Worm (Caenorhabditis elegans) whole organism, L1 larva: ENCODE measurements around the gene irld-44.

Experiments used
- C34B4.2 ChIP-seq: sonication (generic microtip); optimal IDR thresholded peaks from 2 replicates; lab custom pipeline; 2017; ENCODE audit warnings: mild to moderate bottlenecking, missing genetic modification characterization, missing compliant biosample characterization
- F16B12.6 ChIP-seq: fragments of 150-350 bp; optimal IDR thresholded peaks from 2 replicates; lab custom pipeline; 2014; ENCODE audit warnings: missing biosample characterization, missing genetic modification characterization
- Y116A8C.19 ChIP-seq: sonication (generic microtip); optimal IDR thresholded peaks from 2 replicates; lab custom pipeline; 2016; ENCODE audit warnings: missing compliant biosample characterization, missing genetic modification characterization, borderline replicate concordance
- alr-1 ChIP-seq: fragments of 200-800 bp; sonication (Bioruptor generic); optimal IDR thresholded peaks from 2 replicates; lab custom pipeline; 2018; ENCODE audit warnings: borderline replicate concordance, mild to moderate bottlenecking, missing genetic modification characterization, missing compliant biosample characterization
- ama-1 ChIP-seq: fragments of 150-350 bp; optimal IDR thresholded peaks from 2 replicates; lab custom pipeline; 2014
- ceh-63 ChIP-seq: fragments of 200-800 bp; sonication (Bioruptor generic); optimal IDR thresholded peaks from 2 replicates; lab custom pipeline; 2018; ENCODE audit warnings: mild to moderate bottlenecking, missing genetic modification characterization, missing compliant biosample characterization
- ceh-8 ChIP-seq: fragments of 200-800 bp; sonication (Bioruptor generic); optimal IDR thresholded peaks from 2 replicates; lab custom pipeline; 2018; ENCODE audit warnings: mild to moderate bottlenecking, missing genetic modification characterization, moderate library complexity, missing compliant biosample characterization
- ceh-88 ChIP-seq: fragments of 200-800 bp; sonication (Bioruptor generic); IDR thresholded peaks from 2 replicates; pipeline ENCODE4 v1.3.6; 2022; ENCODE audit warnings: missing genetic modification characterization, missing compliant biosample characterization
- dpl-1 ChIP-seq, 3 experiments: fragments of 150-350 bp in 2 of 3; sonication (generic microtip) in 1 of 3; optimal IDR thresholded peaks; 2 replicates each; lab custom pipeline; 2014 to 2017; ENCODE audit warnings: missing biosample characterization in 3 of 3, missing genetic modification characterization in 3 of 3, missing genetic modification reagents in 3 of 3
- efl-1 ChIP-seq, 4 experiments: fragments of 150-350 bp; optimal IDR thresholded peaks in 3 of 4; peaks in 1 of 4; 1 replicate in 1 of 4; 2 replicates in 3 of 4; lab custom pipeline; 2014; ENCODE audit warnings: missing biosample characterization in 2 of 4, missing genetic modification characterization in 2 of 4, missing genetic modification reagents in 2 of 4
- efl-3 ChIP-seq: fragments of 200-800 bp; sonication (Bioruptor generic); optimal IDR thresholded peaks from 2 replicates; lab custom pipeline; 2018; ENCODE audit warnings: mild to moderate bottlenecking, missing genetic modification characterization, missing compliant biosample characterization
- ets-5 ChIP-seq: fragments of 200-800 bp; sonication (Bioruptor generic); IDR thresholded peaks from 2 replicates; pipeline ENCODE4 v1.3.6; 2022; ENCODE audit warnings: missing genetic modification characterization, missing compliant biosample characterization
- grh-1 ChIP-seq: fragments of 200-800 bp; sonication (Bioruptor generic); IDR thresholded peaks from 2 replicates; pipeline ENCODE4 v1.3.6; 2022; ENCODE audit warnings: missing genetic modification reagents, missing genetic modification characterization, missing compliant biosample characterization
- hlh-17 ChIP-seq: fragments of 200-800 bp; sonication (Bioruptor generic); optimal IDR thresholded peaks from 2 replicates; lab custom pipeline; 2018; ENCODE audit warnings: missing genetic modification characterization, mild to moderate bottlenecking, missing compliant biosample characterization, moderate library complexity, borderline replicate concordance
- lin-13 ChIP-seq: fragments of 150-350 bp; optimal IDR thresholded peaks from 2 replicates; lab custom pipeline; 2014; ENCODE audit warnings: missing biosample characterization, missing genetic modification reagents, missing genetic modification characterization
- lin-35 ChIP-seq, 2 experiments: fragments of 150-350 bp; optimal IDR thresholded peaks; 2 replicates each; lab custom pipeline; 2014; ENCODE audit warnings: missing biosample characterization in 2 of 2, missing genetic modification characterization in 2 of 2, missing genetic modification reagents in 2 of 2
- lir-3 ChIP-seq: sonication (generic microtip); optimal IDR thresholded peaks from 2 replicates; lab custom pipeline; 2016; ENCODE audit warnings: mild to moderate bottlenecking, missing genetic modification characterization, moderate library complexity, missing compliant biosample characterization; ENCODE audit not compliant: poor library complexity
- lsy-2 ChIP-seq, 2 experiments: fragments of 150-350 bp; optimal IDR thresholded peaks; 2 replicates each; lab custom pipeline; 2014; ENCODE audit warnings: missing biosample characterization in 2 of 2, missing genetic modification characterization in 2 of 2
- nhr-19 ChIP-seq: fragments of 200-800 bp; sonication (Bioruptor generic); conservative IDR thresholded peaks from 2 replicates; pipeline ENCODE4 v1.3.6; 2022; ENCODE audit warnings: missing genetic modification characterization, missing compliant biosample characterization
- nhr-20 ChIP-seq: sonication (generic microtip); optimal IDR thresholded peaks from 2 replicates; lab custom pipeline; 2016; ENCODE audit warnings: mild to moderate bottlenecking, missing genetic modification characterization, missing compliant biosample characterization
- nhr-237 ChIP-seq: fragments of 150-350 bp; optimal IDR thresholded peaks from 2 replicates; lab custom pipeline; 2014; ENCODE audit warnings: missing biosample characterization, missing genetic modification characterization
- nhr-71 ChIP-seq: sonication (generic microtip); optimal IDR thresholded peaks from 2 replicates; lab custom pipeline; 2016; ENCODE audit warnings: mild to moderate bottlenecking, missing genetic modification characterization, moderate library complexity, missing compliant biosample characterization
- nhr-76 ChIP-seq: sonication (generic microtip); optimal IDR thresholded peaks from 2 replicates; lab custom pipeline; 2017; ENCODE audit warnings: missing biosample characterization, missing genetic modification characterization
- nhr-85 ChIP-seq: sonication (generic microtip); peaks from one replicate; lab custom pipeline; 2016; ENCODE audit warnings: missing genetic modification characterization, inconsistent platforms, missing compliant biosample characterization
- nhr-90 ChIP-seq: sonication (generic microtip); optimal IDR thresholded peaks from 2 replicates; lab custom pipeline; 2016; ENCODE audit warnings: mild to moderate bottlenecking, missing genetic modification characterization, missing compliant biosample characterization; ENCODE audit not compliant: poor library complexity
- pax-3 ChIP-seq: fragments of 200-800 bp; sonication (Bioruptor generic); optimal IDR thresholded peaks from 2 replicates; lab custom pipeline; 2018; ENCODE audit warnings: mild to moderate bottlenecking, missing genetic modification characterization, moderate library complexity, missing compliant biosample characterization
- pqm-1 ChIP-seq: sonication (generic microtip); optimal IDR thresholded peaks from 3 replicates; lab custom pipeline; 2017; ENCODE audit warnings: missing biosample characterization, missing genetic modification characterization
- skn-1 ChIP-seq: fragments of 150-350 bp; optimal IDR thresholded peaks from 2 replicates; lab custom pipeline; 2014; ENCODE audit warnings: missing biosample characterization, missing genetic modification characterization
- snpc-4 ChIP-seq: fragments of 150-350 bp; optimal IDR thresholded peaks from 2 replicates; lab custom pipeline; 2014; ENCODE audit warnings: missing biosample characterization, missing genetic modification characterization
- snu-23 ChIP-seq: sonication (generic microtip); optimal IDR thresholded peaks from 2 replicates; lab custom pipeline; 2016; ENCODE audit warnings: missing genetic modification characterization, missing compliant biosample characterization
- sup-37 ChIP-seq: fragments of 200-800 bp; sonication (Bioruptor generic); optimal IDR thresholded peaks from 2 replicates; lab custom pipeline; 2018; ENCODE audit warnings: mild to moderate bottlenecking, missing genetic modification characterization, missing compliant biosample characterization
- tlp-1 ChIP-seq: fragments of 150-350 bp; optimal IDR thresholded peaks from 2 replicates; lab custom pipeline; 2014; ENCODE audit warnings: missing biosample characterization, missing genetic modification characterization
- unc-98 ChIP-seq: fragments of 200-800 bp; sonication (Bioruptor generic); IDR thresholded peaks from 2 replicates; pipeline ENCODE4 v1.3.6; 2022; ENCODE audit warnings: missing genetic modification characterization, missing compliant biosample characterization
- vab-15 ChIP-seq: sonication (generic microtip); optimal IDR thresholded peaks from 2 replicates; lab custom pipeline; 2017; ENCODE audit warnings: missing genotype, mild to moderate bottlenecking, missing genetic modification characterization, missing compliant biosample characterization
- xbp-1 ChIP-seq: sonication (generic microtip); optimal IDR thresholded peaks from 2 replicates; lab custom pipeline; 2016; ENCODE audit warnings: missing genetic modification characterization, missing compliant biosample characterization
- zag-1 ChIP-seq: fragments of 150-350 bp; optimal IDR thresholded peaks from 2 replicates; lab custom pipeline; 2014; ENCODE audit warnings: missing biosample characterization, missing genetic modification characterization
- zip-4 ChIP-seq: fragments of 200-800 bp; sonication (Bioruptor generic); optimal IDR thresholded peaks from 2 replicates; lab custom pipeline; 2018; ENCODE audit warnings: mild to moderate bottlenecking, missing genetic modification characterization, moderate library complexity, missing compliant biosample characterization

The irld-44 gene

ce11 chrV:1621494-1621893 lies 29.7 kb upstream of the irld-44 start, which contains the start of gene nhr-117:
TSS of gene nhr-117 (minus strand) at chrV:1621520.
- peak in 1 of 2 experiments; percentile 1 for TF ChIP-seq lsy-2 (tag; optimal IDR thresholded peaks at IDR 0.05; lab: Kevin White, UChicago)
- no peak for TF ChIP-seq zag-1 (tag; lab: Kevin White, UChicago)
- TF ChIP-seq efl-1 (optimal IDR thresholded peaks at IDR 0.05; lab: Kevin White, UChicago), result no peak
- TF ChIP-seq efl-1 (GFP tag; optimal IDR thresholded peaks at IDR 0.05 in 1 of 2; lab: Kevin White, UChicago), result peak in 1 of 2 experiments; percentile 81
- TF ChIP-seq nhr-20, result peak; percentile 2
- peak in 1 of 2 experiments; percentile 14 for TF ChIP-seq lin-35 (GFP tag; optimal IDR thresholded peaks at IDR 0.05; lab: Kevin White, UChicago)
- peak; percentile 67 for TF ChIP-seq zip-4
- TF ChIP-seq ceh-8 (GFP tag; lab: Kevin White, UChicago), result no peak
- no peak for TF ChIP-seq efl-3 (GFP tag; lab: Kevin White, UChicago)
- peak; percentile 27 for TF ChIP-seq nhr-71 (tag; lab: Kevin White, UChicago)
- peak; percentile 40 for TF ChIP-seq skn-1 (tag; lab: Kevin White, UChicago)
- TF ChIP-seq tlp-1 (tag; lab: Kevin White, UChicago), result no peak
- no peak for TF ChIP-seq ama-1 (lab: Kevin White, UChicago)

- no peak for TF ChIP-seq vab-15 (tag; lab: Kevin White, UChicago)
- TF ChIP-seq sup-37 (GFP tag; lab: Kevin White, UChicago), result no peak
- TF ChIP-seq dpl-1 (GFP tag; optimal IDR thresholded peaks at IDR 0.05; lab: Kevin White, UChicago), result no peak
- no peak for TF ChIP-seq lin-13 (GFP tag; lab: Kevin White, UChicago)
- TF ChIP-seq grh-1 (GFP tag; lab: Robert Waterston, UW), result no peak
- no peak for TF ChIP-seq lir-3 (tag; lab: Kevin White, UChicago)
- no peak for TF ChIP-seq C34B4.2 (tag; lab: Kevin White, UChicago)
- TF ChIP-seq skn-1 (tag; lab: Kevin White, UChicago), result no peak
- no peak for TF ChIP-seq snpc-4 (tag; lab: Kevin White, UChicago)
- TF ChIP-seq hlh-17 (GFP tag; lab: Kevin White, UChicago), result no peak
- TF ChIP-seq ets-5 (GFP tag; lab: Robert Waterston, UW), result no peak
- no peak for TF ChIP-seq nhr-71 (tag; lab: Kevin White, UChicago)
- no peak for TF ChIP-seq ceh-63 (GFP tag; lab: Kevin White, UChicago)
- no peak for TF ChIP-seq alr-1 (tag; lab: Kevin White, UChicago)
- no peak for TF ChIP-seq nhr-19 (GFP tag; lab: Robert Waterston, UW)
- no peak for TF ChIP-seq snu-23
- no peak for TF ChIP-seq nhr-237 (tag; lab: Kevin White, UChicago)
- TF ChIP-seq, all 84 proteins: peak for 0
Measured at ce11 chrV:1623429-1623828, 27.7 kb upstream of the irld-44 start.

DNA sequence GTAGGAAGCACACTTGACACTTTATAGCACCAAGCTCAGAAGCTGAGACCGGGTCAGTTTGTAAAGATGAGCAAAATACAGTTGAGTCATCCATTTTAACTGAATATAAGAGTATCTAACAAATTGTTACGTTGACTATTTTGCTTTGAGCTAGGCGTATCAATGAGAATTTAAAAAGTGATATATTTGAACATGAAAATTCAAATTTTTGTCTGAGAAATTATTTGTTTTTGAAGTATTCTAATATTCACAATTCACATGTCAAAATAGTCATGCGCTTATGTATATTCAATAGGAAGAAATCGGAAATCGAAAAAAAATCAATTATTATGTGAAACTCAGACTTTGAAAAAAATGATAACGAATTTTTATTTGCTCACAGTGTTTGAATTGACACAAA lies 26.8 kb upstream of the irld-44 start, which contains the start of gene nhr-110:
TSS of gene nhr-110 (minus strand) at position 101 of the 400 bp plus-strand sequence.
- no peak for TF ChIP-seq F16B12.6
- TF ChIP-seq ceh-88 (GFP tag; lab: Robert Waterston, UW), result no peak
- TF ChIP-seq xbp-1, result no peak
- TF ChIP-seq snpc-4 (tag; lab: Kevin White, UChicago), result no peak
- no peak for TF ChIP-seq nhr-85
- TF ChIP-seq lsy-2 (tag; optimal IDR thresholded peaks at IDR 0.05; lab: Kevin White, UChicago), result no peak
- no peak for TF ChIP-seq Y116A8C.19 (tag; lab: Kevin White, UChicago)
- no peak for TF ChIP-seq nhr-76 (tag; lab: Kevin White, UChicago)
- no peak for TF ChIP-seq nhr-90 (tag; lab: Kevin White, UChicago)
- TF ChIP-seq nhr-71 (tag; lab: Kevin White, UChicago), result no peak
- no peak for TF ChIP-seq pax-3 (tag; lab: Kevin White, UChicago)
- TF ChIP-seq pqm-1 (tag; lab: Kevin White, UChicago), result no peak
- TF ChIP-seq unc-98, result no peak
